Worm (Caenorhabditis elegans) whole organism, midembryonic: ENCODE data around the gene moa-2.

Experiments used
- cog-1 ChIP-seq: sonication (generic microtip); optimal IDR thresholded peaks from 2 replicates; lab custom pipeline; 2016; ENCODE audit warnings: missing genetic modification characterization, missing compliant biosample characterization
- flt-1 ChIP-seq: fragments of 200-800 bp; sonication (Bioruptor generic); IDR thresholded peaks from 2 replicates; pipeline ENCODE4 v1.3.6; 2022; ENCODE audit warnings: missing genetic modification characterization, missing compliant biosample characterization
- med-1 ChIP-seq: sonication (generic microtip); optimal IDR thresholded peaks from 2 replicates; lab custom pipeline; 2017; ENCODE audit warnings: missing genetic modification characterization, mild to moderate bottlenecking, missing compliant biosample characterization, antibody characterized with exemption, missing genetic modification reagents; ENCODE audit not compliant: insufficient read depth

ce11 chrII:7690384-7690783 lies 8.4 kb downstream of the moa-2 start, which contains the start of gene pid-1:
- no peak for TF ChIP-seq med-1 (GFP tag; lab: Kevin White, UChicago)
- no peak for TF ChIP-seq flt-1 (GFP tag; lab: Robert Waterston, UW)
- TF ChIP-seq cog-1 (tag; lab: Kevin White, UChicago) = no peak
